Worm (Caenorhabditis elegans) whole organism, L1 larva: ENCODE results near the gene F10E9.11.

Experiments used
- aly-2 ChIP-seq: fragments of 150-350 bp; optimal IDR thresholded peaks from 2 replicates; lab custom pipeline; 2014; ENCODE audit warnings: missing biosample characterization, missing genetic modification characterization
- ama-1 ChIP-seq: fragments of 150-350 bp; optimal IDR thresholded peaks from 2 replicates; lab custom pipeline; 2014
- ceh-8 ChIP-seq: fragments of 200-800 bp; sonication (Bioruptor generic); optimal IDR thresholded peaks from 2 replicates; lab custom pipeline; 2018; ENCODE audit warnings: mild to moderate bottlenecking, missing genetic modification characterization, moderate library complexity, missing compliant biosample characterization
- efl-3 ChIP-seq: fragments of 200-800 bp; sonication (Bioruptor generic); optimal IDR thresholded peaks from 2 replicates; lab custom pipeline; 2018; ENCODE audit warnings: mild to moderate bottlenecking, missing genetic modification characterization, missing compliant biosample characterization
- fos-1 ChIP-seq: fragments of 150-350 bp; optimal IDR thresholded peaks from 2 replicates; lab custom pipeline; 2014; ENCODE audit warnings: missing biosample characterization, missing genetic modification characterization
- lin-15B ChIP-seq: fragments of 150-350 bp; sonication (generic microtip); optimal IDR thresholded peaks from 3 replicates; lab custom pipeline; 2014; ENCODE audit warnings: missing biosample characterization, missing genetic modification characterization
- lir-3 ChIP-seq: sonication (generic microtip); optimal IDR thresholded peaks from 2 replicates; lab custom pipeline; 2016; ENCODE audit warnings: mild to moderate bottlenecking, missing genetic modification characterization, moderate library complexity, missing compliant biosample characterization; ENCODE audit not compliant: poor library complexity
- mab-9 ChIP-seq: fragments of 200-800 bp; sonication (Bioruptor generic); IDR thresholded peaks from 2 replicates; pipeline ENCODE4 v1.3.6; 2022; ENCODE audit warnings: missing genetic modification reagents, missing genetic modification characterization, missing compliant biosample characterization
- mdl-1 ChIP-seq, 2 experiments: fragments of 150-350 bp; optimal IDR thresholded peaks; 2 replicates each; lab custom pipeline; 2014 to 2017; ENCODE audit warnings: missing biosample characterization in 2 of 2, missing genetic modification characterization in 2 of 2, inconsistent platforms in 1 of 2
- mef-2 ChIP-seq: fragments of 150-350 bp; optimal IDR thresholded peaks from 2 replicates; lab custom pipeline; 2014; ENCODE audit warnings: missing biosample characterization, missing genetic modification characterization
- nhr-12 ChIP-seq: sonication (generic microtip); optimal IDR thresholded peaks from 2 replicates; lab custom pipeline; 2017; ENCODE audit warnings: missing biosample characterization, missing genetic modification characterization
- nhr-76 ChIP-seq: sonication (generic microtip); optimal IDR thresholded peaks from 2 replicates; lab custom pipeline; 2017; ENCODE audit warnings: missing biosample characterization, missing genetic modification characterization
- nhr-77 ChIP-seq: fragments of 150-350 bp; optimal IDR thresholded peaks from 2 replicates; lab custom pipeline; 2014; ENCODE audit warnings: missing biosample characterization, missing genetic modification characterization

- TF ChIP-seq lir-3 (no peak), mef-2 (tag; lab: Kevin White, UChicago) (no peak), nhr-12 (tag; lab: Kevin White, UChicago) (no peak), mdl-1 (tag; optimal IDR thresholded peaks at IDR 0.05; lab: Kevin White, UChicago) (no peak), fos-1 (tag; lab: Kevin White, UChicago) (no peak), efl-3 (GFP tag; lab: Kevin White, UChicago) (no peak), nhr-76 (tag; lab: Kevin White, UChicago) (no peak), nhr-77 (tag; lab: Kevin White, UChicago) (no peak), ceh-8 (GFP tag; lab: Kevin White, UChicago) (no peak), aly-2 (tag; lab: Kevin White, UChicago) (no peak), ama-1 (lab: Kevin White, UChicago) (no peak), mab-9 (GFP tag; lab: Robert Waterston, UW) (no peak), lin-15B (tag; lab: Kevin White, UChicago) (no peak)
These were observed 19.9 kb downstream of the F10E9.11 start for ce11 chrIII:8299078-8299587.
